Fruit fly (Drosophila melanogaster): ENCODE results near the gene CG2991.

The CG2991 gene

dm6 chr2L:2872968-2873728 lies 16.2 kb downstream of the CG2991 start (continued):
- TF ChIP-seq dimm (GFP tag; IDR thresholded peaks at IDR 0.05) (no peak), CG9876 (GFP tag; optimal IDR thresholded peaks at IDR 0.05) (no peak), ap (GFP tag; IDR thresholded peaks at IDR 0.05) (no peak), mam (GFP tag; optimal IDR thresholded peaks at IDR 0.05) (peak; percentile 50), kah (GFP tag; optimal IDR thresholded peaks at IDR 0.05) (peak; percentile 13), ab (GFP tag; optimal IDR thresholded peaks at IDR 0.05) (no peak), CG18599 (GFP tag; optimal IDR thresholded peaks at IDR 0.05) (peak; percentile 25), Med (GFP tag) (peak; percentile 79), sisA (GFP tag; IDR thresholded peaks at IDR 0.05) (no peak), CG1024 (GFP tag; IDR thresholded peaks at IDR 0.05) (0 out of 2 replicates have a peak, but pooled peaks have one; percentile 23), dmrt99B (tag; optimal IDR thresholded peaks at IDR 0.05) (peak; percentile 33), klu (GFP tag; IDR thresholded peaks at IDR 0.05) (no peak), abd-A (tag; optimal IDR thresholded peaks at IDR 0.05) (no peak), Sox100B (GFP tag; optimal IDR thresholded peaks at IDR 0.05) (peak; percentile 26), CG6272 (GFP tag; IDR thresholded peaks at IDR 0.05) (no peak), Pdp1 (GFP tag; optimal IDR thresholded peaks at IDR 0.05) (no peak), CG8290 (GFP tag; optimal IDR thresholded peaks at IDR 0.05) (no peak), CG8290 (tag; optimal IDR thresholded peaks at IDR 0.05) (no peak), Gug (GFP tag; IDR thresholded peaks at IDR 0.05) (peak; percentile 9; the same call in 1 of the 4 replicates), NC2α (GFP tag; optimal IDR thresholded peaks at IDR 0.05) (no peak), eve (GFP tag; optimal IDR thresholded peaks at IDR 0.05) (no peak), CG2712 (tag; optimal IDR thresholded peaks at IDR 0.05) (no peak), vfl (GFP tag; optimal IDR thresholded peaks at IDR 0.05) (no peak), Ptx1 (GFP tag; IDR thresholded peaks at IDR 0.05) (peak; percentile 44; the same call in 1 of the 2 replicates), CG7839 (tag; optimal IDR thresholded peaks at IDR 0.05) (peak; percentile 29), Doc2 (GFP tag; IDR thresholded peaks at IDR 0.05) (no peak), stc (GFP tag; IDR thresholded peaks at IDR 0.05) (peak; percentile 42), Bteb2 (GFP tag; optimal IDR thresholded peaks at IDR 0.05) (no peak), pan (optimal IDR thresholded peaks at IDR 0.05) (no peak), pan (GFP tag; optimal IDR thresholded peaks at IDR 0.05 in 1 of 2, IDR thresholded peaks at IDR 0.05 in 1 of 2) (peak in 1 of 2 experiments; percentile 57), Atf-2 (GFP tag; optimal IDR thresholded peaks at IDR 0.05) (no peak), Atf6 (GFP tag; IDR thresholded peaks at IDR 0.05) (no peak), CG17328 (GFP tag; IDR thresholded peaks at IDR 0.05) (no peak), CG11696 (GFP tag; IDR thresholded peaks at IDR 0.05) (no peak), Hmr (GFP tag; optimal IDR thresholded peaks at IDR 0.05) (peak; percentile 35), CG8089 (GFP tag; optimal IDR thresholded peaks at IDR 0.05) (peak; percentile 33), Trl (optimal IDR thresholded peaks at IDR 0.05) (no peak), Trl (GFP tag; optimal IDR thresholded peaks at IDR 0.05) (no peak), zf30C (GFP tag; optimal IDR thresholded peaks at IDR 0.05) (peak; percentile 79), Nf-YB (GFP tag; optimal IDR thresholded peaks at IDR 0.05) (no peak), CG9727 (GFP tag; optimal IDR thresholded peaks at IDR 0.05) (no peak), zen2 (GFP tag; IDR thresholded peaks at IDR 0.05; ENCODE audit: partially characterized antibody) (no peak), CG9609 (GFP tag; optimal IDR thresholded peaks at IDR 0.05) (peak; percentile 11), jigr1 (GFP tag; IDR thresholded peaks at IDR 0.05) (no peak), CG8944 (GFP tag; optimal IDR thresholded peaks at IDR 0.05) (no peak), CG9215 (GFP tag; IDR thresholded peaks at IDR 0.05) (no peak), CG5245 (GFP tag; optimal IDR thresholded peaks at IDR 0.05) (no peak), rib (GFP tag; IDR thresholded peaks at IDR 0.05) (no peak), CG17359 (tag; optimal IDR thresholded peaks at IDR 0.05) (no peak), CG13775 (GFP tag; optimal IDR thresholded peaks at IDR 0.05) (peak; percentile 20), dati (GFP tag; IDR thresholded peaks at IDR 0.05) (no peak), Optix (GFP tag; IDR thresholded peaks at IDR 0.05) (no peak)

Measured in whole organism, embryonic.